Fruit fly (Drosophila melanogaster): ENCODE measurements around the gene CtsB.

CtsB gene

dm6 chrX:13783534-13783949 is 1.6 kb upstream of the CtsB start, which contains the start of gene inaE (continued):
- TF ChIP-seq CG7987 (GFP tag; optimal IDR thresholded peaks at IDR 0.05) (peak; percentile 24), YL-1 (GFP tag; optimal IDR thresholded peaks at IDR 0.05) (peak; percentile 4), trem (tag; optimal IDR thresholded peaks at IDR 0.05) (peak; percentile 32), E2f2 (GFP tag; IDR thresholded peaks at IDR 0.05) (peak; percentile 92), hkb (optimal IDR thresholded peaks at IDR 0.05) (no peak), hkb (GFP tag; IDR thresholded peaks at IDR 0.05) (0 out of 2 replicates have a peak, but pooled peaks have one; percentile 32), amos (GFP tag; IDR thresholded peaks at IDR 0.05; ENCODE audit: partially characterized antibody) (peak; percentile 45; the same call in 1 of the 2 replicates), HLH4C (GFP tag; IDR thresholded peaks at IDR 0.05; ENCODE audit: partially characterized antibody) (peak; percentile 72), MESR4 (GFP tag; optimal IDR thresholded peaks at IDR 0.05) (peak; percentile 17), CG8924 (tag; optimal IDR thresholded peaks at IDR 0.05) (peak; percentile 1), ewg (GFP tag; optimal IDR thresholded peaks at IDR 0.05) (no peak), CG31441 (GFP tag; IDR thresholded peaks at IDR 0.05) (peak; percentile 11; the same call in 1 of the 2 replicates), hb (GFP tag; IDR thresholded peaks at IDR 0.05; ENCODE audit: partially characterized antibody) (peak; percentile 29; the same call in 1 of the 3 replicates), Trl (optimal IDR thresholded peaks at IDR 0.05) (no peak), Trl (GFP tag; optimal IDR thresholded peaks at IDR 0.05) (peak; percentile 18), bbx (GFP tag; IDR thresholded peaks at IDR 0.05; ENCODE audit: partially characterized antibody) (peak; percentile 73), CG12744 (GFP tag; optimal IDR thresholded peaks at IDR 0.05) (peak; percentile 16), tna (GFP tag; IDR thresholded peaks at IDR 0.05; ENCODE audit: partially characterized antibody) (peak; percentile 66), Nf-YA (GFP tag; IDR thresholded peaks at IDR 0.05) (0 out of 2 replicates have a peak, but pooled peaks have one; percentile 10), CTCF (GFP tag; optimal IDR thresholded peaks at IDR 0.05) (peak; percentile 12), CG31365 (tag; optimal IDR thresholded peaks at IDR 0.05) (no peak)

- no peak for TF ChIP-seq CG7987 (GFP tag; optimal IDR thresholded peaks at IDR 0.05)
- no peak for TF ChIP-seq CHES-1-like (GFP tag; optimal IDR thresholded peaks at IDR 0.05)
- TF ChIP-seq da (GFP tag; optimal IDR thresholded peaks at IDR 0.05) = no peak
- TF ChIP-seq Dip2 (GFP tag; IDR thresholded peaks at IDR 0.05) = no peak
- peak; percentile 15; the same call in 1 of the 2 replicates for TF ChIP-seq slbo (GFP tag; IDR thresholded peaks at IDR 0.05)
- no peak for TF ChIP-seq bcd (GFP tag; optimal IDR thresholded peaks at IDR 0.05)
- 0 out of 2 replicates have a peak, but pooled peaks have one; percentile 29 for TF ChIP-seq Drgx (GFP tag; IDR thresholded peaks at IDR 0.05)
- TF ChIP-seq exex (tag; optimal IDR thresholded peaks at IDR 0.05) = peak; percentile 17
- peak; percentile 16 for TF ChIP-seq CG34376 (GFP tag; optimal IDR thresholded peaks at IDR 0.05)
- peak; percentile 7 for TF ChIP-seq D19B (GFP tag; optimal IDR thresholded peaks at IDR 0.05)
- peak; percentile 63 for TF ChIP-seq nom (GFP tag; optimal IDR thresholded peaks at IDR 0.05)
- no peak for TF ChIP-seq NC2α (GFP tag; optimal IDR thresholded peaks at IDR 0.05)
- TF ChIP-seq ATbp (GFP tag; optimal IDR thresholded peaks at IDR 0.05) = no peak
- TF ChIP-seq gem (tag; optimal IDR thresholded peaks at IDR 0.05) = peak; percentile 22
- TF ChIP-seq Med (GFP tag) = no peak
- no peak for TF ChIP-seq tap (tag; optimal IDR thresholded peaks at IDR 0.05)
- peak; percentile 12; the same call in 1 of the 2 replicates for TF ChIP-seq Atf6 (GFP tag; IDR thresholded peaks at IDR 0.05)
- 0 out of 3 replicates have a peak, but pooled peaks have one; percentile 21 for TF ChIP-seq CG11695 (GFP tag; IDR thresholded peaks at IDR 0.05)
- no peak for TF ChIP-seq esg (GFP tag; conservative IDR thresholded peaks at IDR 0.05)
- peak; percentile 13; the same call in 1 of the 2 replicates for TF ChIP-seq CG32532 (GFP tag; IDR thresholded peaks at IDR 0.05)
- peak; percentile 5 for TF ChIP-seq cwo (GFP tag; optimal IDR thresholded peaks at IDR 0.05)
- no peak for TF ChIP-seq ab (GFP tag; optimal IDR thresholded peaks at IDR 0.05)
- TF ChIP-seq seq (GFP tag; IDR thresholded peaks at IDR 0.05) = peak; percentile 9; the same call in 1 of the 2 replicates
- TF ChIP-seq pho (GFP tag; optimal IDR thresholded peaks at IDR 0.05) = no peak
- TF ChIP-seq grau (tag; optimal IDR thresholded peaks at IDR 0.05) = peak; percentile 82
- TF ChIP-seq sens (GFP tag) = peak; percentile 46
- no peak for TF ChIP-seq CG7928 (GFP tag; optimal IDR thresholded peaks at IDR 0.05)
- no peak for TF ChIP-seq NfI (GFP tag; optimal IDR thresholded peaks at IDR 0.05)
- peak; percentile 8 for TF ChIP-seq PHDP (tag; optimal IDR thresholded peaks at IDR 0.05)
- TF ChIP-seq row (GFP tag; IDR thresholded peaks at IDR 0.05) = peak; percentile 47
- peak; percentile 40 for TF ChIP-seq CG8281 (tag; optimal IDR thresholded peaks at IDR 0.05)
Observed at dm6 chrX:13779696-13780095, 2.3 kb downstream of the CtsB start.
